Worm (Caenorhabditis elegans): Measurements from ENCODE around the gene isp-1.

isp-1 gene

ce11 chrIV:8152145-8152544 is 16.3 kb upstream of the isp-1 start, which contains the start of gene faah-2:
TSS of gene faah-2 (plus strand) at chrIV:8152445.
- TF ChIP-seq ztf-4 (tag; optimal IDR thresholded peaks at IDR 0.05), result no peak
- no peak for TF ChIP-seq ceh-16 (tag; optimal IDR thresholded peaks at IDR 0.05)
- no peak for TF ChIP-seq daf-12 (tag; optimal IDR thresholded peaks at IDR 0.05)
- TF ChIP-seq lin-15B (tag; optimal IDR thresholded peaks at IDR 0.05), result no peak
- TF ChIP-seq pqm-1 (tag; optimal IDR thresholded peaks at IDR 0.05), result no peak
- no peak for TF ChIP-seq zag-1 (tag; optimal IDR thresholded peaks at IDR 0.05)
- TF ChIP-seq nhr-12 (tag; optimal IDR thresholded peaks at IDR 0.05), result no peak
- TF ChIP-seq nhr-23 (tag; optimal IDR thresholded peaks at IDR 0.05), result no peak
- TF ChIP-seq elt-2 (tag; optimal IDR thresholded peaks at IDR 0.05), result no peak
- no peak for TF ChIP-seq aly-2 (tag; optimal IDR thresholded peaks at IDR 0.05)
- no peak for TF ChIP-seq nhr-237 (tag; optimal IDR thresholded peaks at IDR 0.05)
- no peak for TF ChIP-seq fkh-2 (tag; optimal IDR thresholded peaks at IDR 0.05)
- TF ChIP-seq ama-1 (optimal IDR thresholded peaks at IDR 0.05), result no peak
- no peak for TF ChIP-seq nhr-43 (tag; optimal IDR thresholded peaks at IDR 0.05; ENCODE audit: poor library complexity, severe bottlenecking)
- no peak for TF ChIP-seq lin-39 (tag; optimal IDR thresholded peaks at IDR 0.05)
- TF ChIP-seq ZK546.5 (tag; optimal IDR thresholded peaks at IDR 0.05), result no peak
- no peak for TF ChIP-seq ceh-9 (tag; optimal IDR thresholded peaks at IDR 0.05)
- no peak for TF ChIP-seq pha-4 (tag; optimal IDR thresholded peaks at IDR 0.05)
- TF ChIP-seq nhr-25 (tag; optimal IDR thresholded peaks at IDR 0.05), result no peak
- no peak for TF ChIP-seq unc-39 (tag; optimal IDR thresholded peaks at IDR 0.05)

DNA sequence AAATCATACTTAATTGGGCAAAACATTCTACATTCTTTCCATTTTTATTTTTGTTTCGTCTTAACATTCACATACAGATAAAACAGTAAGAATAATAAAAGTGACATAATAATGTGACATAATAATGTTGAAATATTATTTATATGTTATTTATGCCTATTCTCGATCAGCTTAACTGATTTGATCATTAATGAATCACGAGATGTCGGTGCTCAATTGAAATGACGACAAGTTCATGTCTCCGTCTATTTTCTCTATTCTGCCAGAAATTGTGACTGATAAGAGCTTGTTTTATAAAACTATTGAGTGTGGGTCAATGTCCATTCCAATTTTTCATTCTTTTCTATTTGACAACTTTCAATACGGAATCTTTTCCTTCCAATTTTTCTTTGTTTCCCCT is 15.9 kb upstream of the isp-1 start:
- TF ChIP-seq pqm-1 (tag; optimal IDR thresholded peaks at IDR 0.05) (peak; percentile 95), pha-4 (tag; optimal IDR thresholded peaks at IDR 0.05) (peak; percentile 46), unc-39 (tag; optimal IDR thresholded peaks at IDR 0.05) (no peak), elt-2 (tag; optimal IDR thresholded peaks at IDR 0.05) (peak; percentile 92), elt-1 (tag; optimal IDR thresholded peaks at IDR 0.05) (no peak), fos-1 (tag; optimal IDR thresholded peaks at IDR 0.05) (no peak), jun-1 (tag; optimal IDR thresholded peaks at IDR 0.05) (peak; percentile 20), mdl-1 (tag; optimal IDR thresholded peaks at IDR 0.05) (no peak), elt-3 (tag; optimal IDR thresholded peaks at IDR 0.05) (no peak)

- TF ChIP-seq mml-1 (tag; optimal IDR thresholded peaks at IDR 0.05) (no peak), tbx-2 (tag; optimal IDR thresholded peaks at IDR 0.05) (no peak), nhr-11 (tag; optimal IDR thresholded peaks at IDR 0.05) (no peak), ceh-9 (tag; optimal IDR thresholded peaks at IDR 0.05) (no peak), snpc-4 (tag; optimal IDR thresholded peaks at IDR 0.05) (no peak), elt-2 (tag; optimal IDR thresholded peaks at IDR 0.05) (no peak), fkh-10 (GFP tag; optimal IDR thresholded peaks at IDR 0.05) (no peak), aly-2 (tag; optimal IDR thresholded peaks at IDR 0.05) (no peak), nhr-43 (tag; optimal IDR thresholded peaks at IDR 0.05; ENCODE audit: poor library complexity, severe bottlenecking) (no peak), nhr-76 (tag; optimal IDR thresholded peaks at IDR 0.05) (no peak), egl-5 (tag; optimal IDR thresholded peaks at IDR 0.05) (no peak), hmg-11 (tag; optimal IDR thresholded peaks at IDR 0.05) (no peak), ceh-28 (tag; optimal IDR thresholded peaks at IDR 0.05) (no peak), pha-4 (tag; optimal IDR thresholded peaks at IDR 0.05) (no peak), lin-39 (tag; optimal IDR thresholded peaks at IDR 0.05) (no peak), unc-39 (tag; optimal IDR thresholded peaks at IDR 0.05) (no peak), lsy-12 (tag; optimal IDR thresholded peaks at IDR 0.05) (no peak)
These were observed 12.6 kb upstream of the isp-1 start, which contains the start of gene pmk-1 for ce11 chrIV:8148494-8148893. TSS of gene pmk-1 (plus strand) at chrIV:8148794.

ce11 chrIV:8146283-8146682 is 10.4 kb upstream of the isp-1 start:
- TF ChIP-seq nhr-25 (tag; optimal IDR thresholded peaks at IDR 0.05) (peak; percentile 81), mml-1 (tag; optimal IDR thresholded peaks at IDR 0.05) (no peak), jun-1 (tag; optimal IDR thresholded peaks at IDR 0.05) (no peak), ceh-28 (tag; optimal IDR thresholded peaks at IDR 0.05) (peak; percentile 67), elt-2 (tag; optimal IDR thresholded peaks at IDR 0.05) (peak; percentile 44), mdl-1 (tag; optimal IDR thresholded peaks at IDR 0.05) (peak; percentile 79), ztf-11 (tag; optimal IDR thresholded peaks at IDR 0.05) (no peak), daf-12 (tag; optimal IDR thresholded peaks at IDR 0.05) (no peak), nhr-11 (tag; optimal IDR thresholded peaks at IDR 0.05) (no peak), nhr-23 (tag; optimal IDR thresholded peaks at IDR 0.05) (peak; percentile 46), nfya-1 (tag; optimal IDR thresholded peaks at IDR 0.05; ENCODE audit: insufficient read depth) (peak; percentile 16), pha-4 (tag; optimal IDR thresholded peaks at IDR 0.05) (peak; percentile 92), pqm-1 (tag; optimal IDR thresholded peaks at IDR 0.05) (peak; percentile 36), ceh-16 (tag; optimal IDR thresholded peaks at IDR 0.05) (no peak)

Measured in whole organism, L3 larva.